Worm (Caenorhabditis elegans) whole organism, early embryonic: ENCODE measurements around the gene pup-2.

Experiments
- F13C5.2 ChIP-seq: sonication (generic microtip); optimal IDR thresholded peaks from 2 replicates; lab custom pipeline; 2017; ENCODE audit warnings: mild to moderate bottlenecking, missing genetic modification characterization, inconsistent platforms, missing compliant biosample characterization
- aly-1 ChIP-seq: sonication (generic microtip); optimal IDR thresholded peaks from 2 replicates; lab custom pipeline; 2016; ENCODE audit warnings: missing genetic modification characterization, missing compliant biosample characterization
- ama-1 ChIP-seq: fragments of 150-350 bp; optimal IDR thresholded peaks from 2 replicates; lab custom pipeline; 2014
- ceh-13 ChIP-seq: fragments of 200-800 bp; sonication (Bioruptor generic); optimal IDR thresholded peaks from 2 replicates; lab custom pipeline; 2018; ENCODE audit warnings: mild to moderate bottlenecking, missing genetic modification characterization, missing compliant biosample characterization
- ceh-36 ChIP-seq: sonication (generic microtip); optimal IDR thresholded peaks from 2 replicates; lab custom pipeline; 2016; ENCODE audit warnings: missing genetic modification characterization, inconsistent platforms, missing compliant biosample characterization
- ets-7 ChIP-seq: sonication (generic microtip); optimal IDR thresholded peaks from 2 replicates; lab custom pipeline; 2016; ENCODE audit warnings: missing genotype, missing genetic modification characterization, missing compliant biosample characterization
- flt-1 ChIP-seq: fragments of 200-800 bp; sonication (Bioruptor generic); IDR thresholded peaks from 2 replicates; pipeline ENCODE4 v1.3.6; 2022; ENCODE audit warnings: missing genetic modification characterization, missing compliant biosample characterization
- pes-1 ChIP-seq: fragments of 200-800 bp; sonication (Bioruptor generic); IDR thresholded peaks from 2 replicates; pipeline ENCODE4 v1.3.6; 2022; ENCODE audit warnings: missing genetic modification reagents, missing genetic modification characterization, missing compliant biosample characterization
- sea-1 ChIP-seq: fragments of 200-800 bp; sonication (Bioruptor generic); conservative IDR thresholded peaks from 2 replicates; pipeline ENCODE4 v1.3.6; 2022; ENCODE audit warnings: missing genetic modification characterization, missing compliant biosample characterization
- tbx-11 ChIP-seq: fragments of 200-800 bp; sonication (Bioruptor generic); IDR thresholded peaks from 2 replicates; pipeline ENCODE4 v1.3.6; 2022; ENCODE audit warnings: missing genetic modification characterization, missing compliant biosample characterization
- tra-4 ChIP-seq: sonication (generic microtip); optimal IDR thresholded peaks from 2 replicates; lab custom pipeline; 2017; ENCODE audit warnings: missing genetic modification characterization, missing compliant biosample characterization

DNA sequence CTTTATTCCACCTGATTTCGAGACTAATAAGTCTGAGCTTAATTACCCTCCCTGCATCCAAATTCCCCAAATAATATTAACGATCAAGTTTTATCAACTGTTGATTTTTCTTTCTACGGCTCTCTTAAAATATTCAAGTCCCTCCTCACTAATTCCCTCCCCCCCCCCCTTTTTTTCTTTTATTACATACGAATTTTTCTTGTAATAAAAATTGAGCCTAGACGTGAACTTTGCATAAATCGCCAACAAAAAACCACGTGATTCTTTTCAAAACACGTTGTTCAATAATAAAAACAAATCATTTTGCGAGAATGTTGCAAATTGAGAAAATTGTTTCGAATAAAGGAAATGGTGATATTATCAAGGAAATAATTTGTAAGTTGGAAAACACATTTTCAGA lies 2.7 kb downstream of the pup-2 start, which contains the start of gene K10D2.8:
- TF ChIP-seq aly-1 (tag; lab: Kevin White, UChicago) (no peak), flt-1 (no peak), ama-1 (lab: Kevin White, UChicago) (no peak), tbx-11 (GFP tag; lab: Robert Waterston, UW) (no peak), ets-7 (tag; lab: Kevin White, UChicago) (no peak), ceh-13 (no peak), sea-1 (GFP tag; lab: Robert Waterston, UW) (no peak), ceh-36 (tag; lab: Kevin White, UChicago) (no peak), pes-1 (GFP tag; lab: Robert Waterston, UW) (no peak), F13C5.2 (tag; lab: Kevin White, UChicago) (no peak), tra-4 (no peak)
